Fruit fly (Drosophila melanogaster) whole organism, embryonic: ENCODE measurements around the gene mRpL55.
A peak's percentile ranks its signal among the peaks of the same experiment; 100 is the strongest.

Experiments
- ATbp ChIP-seq: fragments of 200-800 bp; sonication (Bioruptor generic); optimal IDR thresholded peaks from 2 replicates; lab custom pipeline; 2017; ENCODE audit warnings: missing biosample characterization, mild to moderate bottlenecking, missing genetic modification characterization, missing genetic modification reagents
- Asciz ChIP-seq: fragments of 200-800 bp; sonication (Bioruptor generic); optimal IDR thresholded peaks from 2 replicates; lab custom pipeline; 2017; ENCODE audit warnings: missing biosample characterization, mild to moderate bottlenecking, missing genetic modification characterization, missing genetic modification reagents
- Atf-2 ChIP-seq: fragments of 200-800 bp; sonication (Bioruptor generic); optimal IDR thresholded peaks from 2 replicates; lab custom pipeline; 2016; ENCODE audit warnings: missing biosample characterization, missing genetic modification characterization
- Blimp-1 ChIP-seq: fragments of 200-800 bp; sonication (Bioruptor generic); optimal IDR thresholded peaks from 3 replicates; lab custom pipeline; 2018; ENCODE audit warnings: missing biosample characterization, missing genetic modification characterization, mild to moderate bottlenecking, moderate library complexity, missing genetic modification reagents
- CG12219 ChIP-seq: fragments of 200-800 bp; sonication (Bioruptor generic); optimal IDR thresholded peaks from 3 replicates; lab custom pipeline; 2018; ENCODE audit warnings: missing biosample characterization, mild to moderate bottlenecking, missing genetic modification characterization
- CG13287 ChIP-seq: fragments of 200-800 bp; sonication (Bioruptor generic); IDR thresholded peaks from 2 replicates; pipeline ENCODE4 v1.3.6; 2022; ENCODE audit warnings: missing biosample characterization, missing genetic modification characterization; ENCODE audit not compliant: partially characterized antibody
- CG15073 ChIP-seq: fragments of 200-800 bp; sonication (Bioruptor generic); optimal IDR thresholded peaks from 2 replicates; lab custom pipeline; 2016; ENCODE audit warnings: missing biosample characterization, missing genetic modification characterization
- CG17328 ChIP-seq: fragments of 200-800 bp; sonication (Bioruptor generic); IDR thresholded peaks from 2 replicates; pipeline ENCODE4 v1.3.6; 2022; ENCODE audit warnings: missing biosample characterization, missing genetic modification characterization
- CG17359 ChIP-seq: fragments of 200-800 bp; sonication (Bioruptor generic); optimal IDR thresholded peaks from 3 replicates; lab custom pipeline; 2018; ENCODE audit warnings: missing biosample characterization, mild to moderate bottlenecking, missing genetic modification characterization, moderate library complexity
- CG2199 ChIP-seq: fragments of 200-800 bp; sonication (Bioruptor generic); IDR thresholded peaks from 3 replicates; pipeline ENCODE4 v1.3.6; 2022; ENCODE audit warnings: missing biosample characterization, missing genetic modification characterization
- CG30020 ChIP-seq: fragments of 200-800 bp; optimal IDR thresholded peaks from 2 replicates; lab custom pipeline; 2019; ENCODE audit warnings: missing biosample characterization, mild to moderate bottlenecking, missing genetic modification characterization, moderate library complexity
- CG3407 ChIP-seq: fragments of 200-800 bp; sonication (Bioruptor generic); optimal IDR thresholded peaks from 2 replicates; lab custom pipeline; 2018; ENCODE audit warnings: missing biosample characterization, mild to moderate bottlenecking, missing genetic modification characterization
- CG34376 ChIP-seq: fragments of 200-800 bp; sonication (Bioruptor generic); optimal IDR thresholded peaks from 2 replicates; lab custom pipeline; 2018; ENCODE audit warnings: missing biosample characterization, mild to moderate bottlenecking, missing genetic modification characterization
- CG6175 ChIP-seq: fragments of 200-800 bp; sonication (Bioruptor generic); IDR thresholded peaks from 3 replicates; pipeline ENCODE4 v1.3.6; 2022; ENCODE audit warnings: missing biosample characterization, missing genetic modification characterization
- CG6254 ChIP-seq: fragments of 200-800 bp; sonication (Bioruptor generic); optimal IDR thresholded peaks from 3 replicates; lab custom pipeline; 2017; ENCODE audit warnings: mild to moderate bottlenecking, missing biosample characterization, missing genetic modification reagents, missing genetic modification characterization
- Doc2 ChIP-seq: fragments of 200-800 bp; sonication (Bioruptor generic); IDR thresholded peaks from 2 replicates; pipeline ENCODE4 v1.3.6; 2022; ENCODE audit warnings: missing biosample characterization, missing genetic modification characterization
- Fer2 ChIP-seq: fragments of 200-800 bp; sonication (Bioruptor generic); optimal IDR thresholded peaks from 2 replicates; lab custom pipeline; 2018; ENCODE audit warnings: missing biosample characterization, mild to moderate bottlenecking, missing genetic modification characterization, moderate library complexity
- HmgZ ChIP-seq: fragments of 200-800 bp; sonication (Bioruptor generic); optimal IDR thresholded peaks from 2 replicates; lab custom pipeline; 2018; ENCODE audit warnings: missing biosample characterization, mild to moderate bottlenecking, missing genetic modification characterization
- Jarid2 ChIP-seq: fragments of 200-800 bp; sonication (Bioruptor generic); optimal IDR thresholded peaks from 3 replicates; lab custom pipeline; 2017; ENCODE audit warnings: mild to moderate bottlenecking, missing biosample characterization, missing genetic modification reagents, missing genetic modification characterization
- Meics ChIP-seq: fragments of 200-800 bp; sonication (Bioruptor generic); optimal IDR thresholded peaks from 2 replicates; lab custom pipeline; 2017; ENCODE audit warnings: missing biosample characterization, mild to moderate bottlenecking, missing genetic modification characterization
- NC2β ChIP-seq: fragments of 200-800 bp; sonication (Bioruptor generic); optimal IDR thresholded peaks from 2 replicates; lab custom pipeline; 2016; ENCODE audit warnings: missing biosample characterization, missing genetic modification characterization
- NK7.1 ChIP-seq: fragments of 200-800 bp; sonication (Bioruptor generic); optimal IDR thresholded peaks from 3 replicates; lab custom pipeline; 2016; ENCODE audit warnings: missing biosample characterization, missing genetic modification characterization
- Oli ChIP-seq: fragments of 200-800 bp; sonication (Bioruptor generic); optimal IDR thresholded peaks from 2 replicates; lab custom pipeline; 2018; ENCODE audit warnings: missing biosample characterization, mild to moderate bottlenecking, missing genetic modification characterization, moderate library complexity
- PHDP ChIP-seq: fragments of 200-800 bp; sonication (Bioruptor generic); optimal IDR thresholded peaks from 3 replicates; lab custom pipeline; 2018; ENCODE audit warnings: missing biosample characterization, mild to moderate bottlenecking, missing genetic modification characterization, moderate library complexity
- Sox100B ChIP-seq: fragments of 200-800 bp; sonication (Bioruptor generic); optimal IDR thresholded peaks from 3 replicates; lab custom pipeline; 2018; ENCODE audit warnings: missing biosample characterization, mild to moderate bottlenecking, missing genetic modification characterization
- Sox102F ChIP-seq: fragments of 200-800 bp; sonication (Bioruptor generic); optimal IDR thresholded peaks from 2 replicates; lab custom pipeline; 2018; ENCODE audit warnings: missing biosample characterization, mild to moderate bottlenecking, missing genetic modification characterization, moderate library complexity
- ato ChIP-seq: fragments of 200-800 bp; sonication (Bioruptor generic); IDR thresholded peaks from 2 replicates; pipeline ENCODE4 v1.3.6; 2022; ENCODE audit warnings: missing biosample characterization, missing genetic modification characterization; ENCODE audit not compliant: partially characterized antibody
- dati ChIP-seq: fragments of 200-800 bp; sonication (Bioruptor generic); IDR thresholded peaks from 2 replicates; pipeline ENCODE4 v1.3.6; 2022; ENCODE audit warnings: missing biosample characterization, missing genetic modification characterization
- disco-r ChIP-seq: fragments of 200-800 bp; sonication (Bioruptor generic); optimal IDR thresholded peaks from 2 replicates; lab custom pipeline; 2016; ENCODE audit warnings: missing biosample characterization, missing genetic modification characterization
- dmrt11E ChIP-seq: fragments of 200-800 bp; sonication (Bioruptor generic); optimal IDR thresholded peaks from 3 replicates; lab custom pipeline; 2018; ENCODE audit warnings: missing biosample characterization, mild to moderate bottlenecking, missing genetic modification characterization, moderate library complexity
- dmrt99B ChIP-seq: fragments of 200-800 bp; sonication (Bioruptor generic); optimal IDR thresholded peaks from 2 replicates; lab custom pipeline; 2018; ENCODE audit warnings: missing biosample characterization, mild to moderate bottlenecking, missing genetic modification characterization, moderate library complexity
- dysf ChIP-seq: fragments of 200-800 bp; sonication (Bioruptor generic); IDR thresholded peaks from 3 replicates; pipeline ENCODE4 v1.3.6; 2022; ENCODE audit warnings: missing biosample characterization, missing genetic modification characterization
- kay ChIP-seq: fragments of 200-800 bp; sonication (Bioruptor generic); optimal IDR thresholded peaks from 2 replicates; lab custom pipeline; 2016; ENCODE audit warnings: missing biosample characterization, missing genetic modification characterization
- klu ChIP-seq: fragments of 200-800 bp; sonication (Bioruptor generic); IDR thresholded peaks from 2 replicates; pipeline ENCODE4 v1.3.6; 2022; ENCODE audit warnings: missing biosample characterization, missing genetic modification characterization
- lbe ChIP-seq: fragments of 200-800 bp; sonication (Bioruptor generic); optimal IDR thresholded peaks from 2 replicates; lab custom pipeline; 2016; ENCODE audit warnings: missing biosample characterization, mild to moderate bottlenecking, missing genetic modification characterization
- nmo ChIP-seq: fragments of 200-800 bp; sonication (Bioruptor generic); optimal IDR thresholded peaks from 2 replicates; lab custom pipeline; 2018; ENCODE audit warnings: missing biosample characterization, mild to moderate bottlenecking, missing genetic modification characterization, moderate library complexity
- nom ChIP-seq: fragments of 200-800 bp; sonication (Bioruptor generic); optimal IDR thresholded peaks from 2 replicates; lab custom pipeline; 2017; ENCODE audit warnings: missing biosample characterization, missing genetic modification characterization, mild to moderate bottlenecking, moderate library complexity, missing genetic modification reagents
- onecut ChIP-seq: fragments of 200-800 bp; sonication (Bioruptor generic); IDR thresholded peaks from 2 replicates; pipeline ENCODE4 v1.3.6; 2022; ENCODE audit warnings: missing biosample characterization, missing genetic modification characterization
- org-1 ChIP-seq: fragments of 200-800 bp; sonication (Bioruptor generic); optimal IDR thresholded peaks from 2 replicates; lab custom pipeline; 2017; ENCODE audit warnings: missing biosample characterization, missing genetic modification characterization
- otp ChIP-seq: fragments of 200-800 bp; sonication (Bioruptor generic); IDR thresholded peaks from 3 replicates; pipeline ENCODE4, ENCODE4 v1.3.6; 2022; ENCODE audit warnings: missing biosample characterization, missing genetic modification characterization
- p53 ChIP-seq: fragments of 200-800 bp; sonication (Bioruptor generic); optimal IDR thresholded peaks from 2 replicates; lab custom pipeline; 2016; ENCODE audit warnings: missing biosample characterization, missing genetic modification characterization
- pb ChIP-seq: fragments of 200-800 bp; sonication (Bioruptor generic); optimal IDR thresholded peaks from 3 replicates; lab custom pipeline; 2016; ENCODE audit warnings: missing biosample characterization, missing genetic modification characterization
- prd ChIP-seq, 3 experiments: fragments of >200 bp in 2 of 3; fragments of 200-800 bp in 1 of 3; sonication (Bioruptor generic) in 1 of 3; optimal IDR thresholded peaks in 2 of 3; IDR thresholded peaks in 1 of 3; 2 replicates in 2 of 3; 3 replicates in 1 of 3; pipeline versions ENCODE4 v1.3.6 to Lab custom; 2017 to 2022; ENCODE audit warnings: missing biosample characterization in 1 of 3, missing genetic modification characterization in 1 of 3
- pum ChIP-seq: fragments of 200-800 bp; sonication (Bioruptor generic); optimal IDR thresholded peaks from 2 replicates; lab custom pipeline; 2016; ENCODE audit warnings: missing biosample characterization, missing genetic modification characterization
- row ChIP-seq: fragments of 200-800 bp; sonication (Bioruptor generic); IDR thresholded peaks from 3 replicates; pipeline ENCODE4 v1.3.6; 2022; ENCODE audit warnings: missing biosample characterization, missing genetic modification characterization
- sens ChIP-seq: fragments of 200-800 bp; sonication (Bioruptor generic); peaks from one replicate; lab custom pipeline; 2016; ENCODE audit warnings: missing biosample characterization, missing genetic modification characterization
- sens-2 ChIP-seq: fragments of 200-800 bp; sonication (Bioruptor generic); IDR thresholded peaks from 2 replicates; pipeline ENCODE4 v1.3.6; 2022; ENCODE audit warnings: missing biosample characterization, missing genetic modification characterization
- shn ChIP-seq: fragments of 200-800 bp; sonication (Bioruptor generic); optimal IDR thresholded peaks from 3 replicates; lab custom pipeline; 2016; ENCODE audit warnings: missing biosample characterization, missing genetic modification characterization
- unpg ChIP-seq: fragments of 200-800 bp; sonication (Bioruptor generic); optimal IDR thresholded peaks from 3 replicates; lab custom pipeline; 2018; ENCODE audit warnings: missing biosample characterization, mild to moderate bottlenecking, missing genetic modification characterization, moderate library complexity
- yki ChIP-seq: fragments of >200 bp; optimal IDR thresholded peaks from 3 replicates; lab custom pipeline; 2018
- zfh1 ChIP-seq: fragments of 200-800 bp; sonication (Bioruptor generic); IDR thresholded peaks from 3 replicates; pipeline ENCODE4 v1.3.6; 2022; ENCODE audit warnings: missing biosample characterization, missing genetic modification characterization

mRpL55 gene

DNA sequence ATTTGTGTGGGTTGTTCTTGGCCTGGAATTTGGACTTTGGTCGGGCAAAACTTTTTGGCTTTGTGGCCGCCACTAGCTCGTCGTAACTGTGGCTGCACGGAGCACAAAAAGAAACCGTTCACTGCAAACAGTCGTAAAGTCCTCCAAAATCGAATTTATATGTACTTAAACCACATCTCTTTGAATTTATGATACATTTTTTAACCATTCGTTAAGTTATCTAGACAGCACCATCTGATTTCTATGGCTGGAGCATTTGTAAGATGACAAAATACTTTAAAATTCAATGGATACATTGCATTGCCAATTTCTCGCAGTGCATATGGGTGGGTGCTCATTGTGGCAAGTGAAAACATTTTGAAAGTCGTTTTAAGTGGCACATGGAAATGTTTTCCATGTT, 9.4 kb upstream of the mRpL55 start (continued):
- no peak for TF ChIP-seq ATbp (GFP tag; lab: Kevin White, UChicago)
- no peak for TF ChIP-seq onecut
- no peak for TF ChIP-seq klu (GFP tag; lab: Robert Waterston, UW)
- TF ChIP-seq dysf (GFP tag; lab: Robert Waterston, UW), result 0 out of 3 replicates have a peak, but pooled peaks have one; percentile 12
- no peak for TF ChIP-seq yki (lab: Kevin White, UChicago)
- TF ChIP-seq ato (GFP tag; lab: Robert Waterston, UW), result no peak
- no peak for TF ChIP-seq shn (GFP tag; lab: Kevin White, UChicago)
- TF ChIP-seq Sox102F (GFP tag; lab: Kevin White, UChicago), result peak; percentile 25
- TF ChIP-seq NC2β (GFP tag; lab: Kevin White, UChicago), result no peak
- no peak for TF ChIP-seq NK7.1 (GFP tag; lab: Kevin White, UChicago)
- no peak for TF ChIP-seq zfh1 (GFP tag; lab: Robert Waterston, UW)
- no peak for TF ChIP-seq dati (GFP tag; lab: Robert Waterston, UW)
- TF ChIP-seq nom (GFP tag; lab: Kevin White, UChicago), result no peak
- TF ChIP-seq prd (optimal IDR thresholded peaks at IDR 0.05; lab: Kevin White, UChicago), result no peak
- no peak for TF ChIP-seq prd (GFP tag; IDR thresholded peaks at IDR 0.05; lab: Robert Waterston, UW)
- no peak for TF ChIP-seq CG3407 (GFP tag; lab: Kevin White, UChicago)
- TF ChIP-seq Blimp-1 (GFP tag; lab: Kevin White, UChicago), result peak; percentile 36
- no peak for TF ChIP-seq pum
- no peak for TF ChIP-seq CG30020 (tag; lab: Kevin White, UChicago)
- TF ChIP-seq Meics (GFP tag; lab: Kevin White, UChicago), result no peak
- TF ChIP-seq CG13287 (GFP tag; lab: Robert Waterston, UW), result no peak
- no peak for TF ChIP-seq kay (GFP tag; lab: Kevin White, UChicago)
- peak; percentile 30; the same call in 1 of the 2 replicates for TF ChIP-seq CG17328
- TF ChIP-seq CG6254 (GFP tag; lab: Kevin White, UChicago), result peak; percentile 18
- TF ChIP-seq sens-2 (GFP tag; lab: Robert Waterston, UW), result 0 out of 2 replicates have a peak, but pooled peaks have one; percentile 24
- peak; percentile 2 for TF ChIP-seq unpg (GFP tag; lab: Kevin White, UChicago)
- TF ChIP-seq p53 (GFP tag; lab: Kevin White, UChicago), result no peak
- no peak for TF ChIP-seq lbe (GFP tag; lab: Kevin White, UChicago)
- TF ChIP-seq pb (GFP tag; lab: Kevin White, UChicago), result no peak
- TF ChIP-seq dmrt99B (tag; lab: Kevin White, UChicago), result peak; percentile 9
- TF ChIP-seq Jarid2 (GFP tag; lab: Kevin White, UChicago), result no peak
- TF ChIP-seq disco-r (GFP tag; lab: Kevin White, UChicago), result no peak
- TF ChIP-seq CG34376 (GFP tag; lab: Kevin White, UChicago), result no peak
- no peak for TF ChIP-seq Atf-2
- TF ChIP-seq row (GFP tag; lab: Robert Waterston, UW), result 0 out of 3 replicates have a peak, but pooled peaks have one; percentile 10
- TF ChIP-seq Sox100B (GFP tag; lab: Kevin White, UChicago), result no peak
- TF ChIP-seq CG15073 (GFP tag; lab: Kevin White, UChicago), result no peak
- TF ChIP-seq Fer2 (tag; lab: Kevin White, UChicago), result no peak
- no peak for TF ChIP-seq CG6175 (GFP tag; lab: Robert Waterston, UW)
- peak; percentile 70 for TF ChIP-seq sens (GFP tag; lab: Kevin White, UChicago)
- no peak for TF ChIP-seq CG2199 (GFP tag; lab: Robert Waterston, UW)
- no peak for TF ChIP-seq Doc2 (GFP tag; lab: Robert Waterston, UW)
- peak; percentile 30 for TF ChIP-seq Oli (tag; lab: Kevin White, UChicago)
- no peak for TF ChIP-seq HmgZ (tag; lab: Kevin White, UChicago)
- peak; percentile 24 for TF ChIP-seq CG17359 (tag; lab: Kevin White, UChicago)
- no peak for TF ChIP-seq otp
- no peak for TF ChIP-seq PHDP (tag; lab: Kevin White, UChicago)
- TF ChIP-seq Asciz (GFP tag; lab: Kevin White, UChicago), result no peak
- TF ChIP-seq dmrt11E (tag; lab: Kevin White, UChicago), result peak; percentile 4
- TF ChIP-seq nmo (GFP tag; lab: Kevin White, UChicago), result peak; percentile 10
- TF ChIP-seq CG12219, result no peak
- no peak for TF ChIP-seq org-1 (GFP tag; lab: Kevin White, UChicago)
